Worm (Caenorhabditis elegans) whole organism, late embryonic: ENCODE results near the gene F26C11.3.

Experiments
- ceh-48 ChIP-seq: sonication (generic microtip); optimal IDR thresholded peaks from 2 replicates; lab custom pipeline; 2016; ENCODE audit warnings: missing genetic modification characterization, inconsistent platforms, missing compliant biosample characterization
- elt-2 ChIP-seq: sonication (generic microtip); optimal IDR thresholded peaks from 2 replicates; lab custom pipeline; 2016; ENCODE audit warnings: missing genetic modification reagents, missing genetic modification characterization, missing compliant biosample characterization
- eyg-1 ChIP-seq: sonication (generic microtip); optimal IDR thresholded peaks from 2 replicates; lab custom pipeline; 2016; ENCODE audit warnings: missing genotype, missing genetic modification characterization, missing compliant biosample characterization
- hlh-8 ChIP-seq: sonication (generic microtip); optimal IDR thresholded peaks from 2 replicates; lab custom pipeline; 2016; ENCODE audit warnings: missing genotype, missing genetic modification characterization, missing compliant biosample characterization
- pqm-1 ChIP-seq: sonication (generic microtip); optimal IDR thresholded peaks from 2 replicates; lab custom pipeline; 2016; ENCODE audit warnings: missing genetic modification characterization, missing compliant biosample characterization

ce11 chrII:9868207-9868606 is 46.7 kb downstream of the F26C11.3 start:
- TF ChIP-seq elt-2 (no peak), eyg-1 (tag; lab: Kevin White, UChicago) (no peak), ceh-48 (tag; lab: Kevin White, UChicago) (no peak), hlh-8 (tag; lab: Kevin White, UChicago) (no peak), pqm-1 (tag; lab: Kevin White, UChicago) (no peak)
